Worm (Caenorhabditis elegans): ENCODE results near the gene ZC449.2.
A peak's percentile ranks its signal among the peaks of the same experiment; 100 is the strongest.

The ZC449.2 gene

DNA sequence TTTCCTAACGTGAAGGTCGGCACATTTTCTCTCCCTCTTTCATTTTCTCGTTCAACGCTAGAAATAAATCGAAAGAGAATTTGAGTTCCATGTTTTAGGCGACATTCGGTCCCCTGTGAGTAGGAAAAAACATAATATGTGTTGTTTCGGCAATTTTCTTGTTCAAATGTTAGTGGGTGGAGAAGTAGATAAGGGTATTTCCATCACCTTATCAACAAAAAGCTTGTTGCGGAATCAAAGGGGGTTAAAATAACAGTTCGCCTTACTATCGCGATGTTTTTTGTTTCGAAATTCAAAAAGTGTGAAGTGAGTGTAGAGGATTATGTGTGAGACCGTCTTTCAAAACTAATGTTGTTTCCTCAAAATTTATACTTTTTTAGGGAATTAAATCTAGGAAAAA lies 39.5 kb upstream of the ZC449.2 start:
- TF ChIP-seq npax-4 (tag; optimal IDR thresholded peaks at IDR 0.05), result no peak
- no peak for TF ChIP-seq ceh-48 (tag; optimal IDR thresholded peaks at IDR 0.05)
- TF ChIP-seq fax-1 (tag; optimal IDR thresholded peaks at IDR 0.05), result no peak
- no peak for TF ChIP-seq hlh-8 (tag; optimal IDR thresholded peaks at IDR 0.05)
- no peak for TF ChIP-seq ceh-14 (tag; optimal IDR thresholded peaks at IDR 0.05)

ce11 chrX:4982009-4982625 lies 39.0 kb upstream of the ZC449.2 start:
- TF ChIP-seq ceh-24 (tag; optimal IDR thresholded peaks at IDR 0.05), result no peak
- no peak for TF ChIP-seq sox-2 (GFP tag; IDR thresholded peaks at IDR 0.05)
- TF ChIP-seq che-1 (tag; optimal IDR thresholded peaks at IDR 0.05), result no peak
- no peak for TF ChIP-seq nfya-1 (tag; optimal IDR thresholded peaks at IDR 0.05)
- no peak for TF ChIP-seq hlh-15 (tag; optimal IDR thresholded peaks at IDR 0.05)
- TF ChIP-seq ceh-19 (GFP tag; optimal IDR thresholded peaks at IDR 0.05), result no peak
- TF ChIP-seq C08G9.2 (tag; optimal IDR thresholded peaks at IDR 0.05), result peak; percentile 24
- no peak for TF ChIP-seq ama-1 (optimal IDR thresholded peaks at IDR 0.05)
- no peak for TF ChIP-seq madf-2 (tag; optimal IDR thresholded peaks at IDR 0.05)
- TF ChIP-seq unc-3 (GFP tag; conservative IDR thresholded peaks at IDR 0.05), result no peak
- no peak for TF ChIP-seq unc-3 (tag; optimal IDR thresholded peaks at IDR 0.05)
- TF ChIP-seq pha-2 (tag; optimal IDR thresholded peaks at IDR 0.05), result no peak
- TF ChIP-seq ceh-48 (tag; optimal IDR thresholded peaks at IDR 0.05), result no peak
- TF ChIP-seq fkh-6 (tag; optimal IDR thresholded peaks at IDR 0.05), result no peak
- TF ChIP-seq ahr-1 (tag; optimal IDR thresholded peaks at IDR 0.05), result no peak
- TF ChIP-seq ceh-14 (tag; optimal IDR thresholded peaks at IDR 0.05), result peak; percentile 33
- peak; percentile 12 for TF ChIP-seq ceh-31 (tag; optimal IDR thresholded peaks at IDR 0.05)
- TF ChIP-seq tbx-2 (tag; optimal IDR thresholded peaks at IDR 0.05), result peak; percentile 33
- TF ChIP-seq unc-42 (tag; optimal IDR thresholded peaks at IDR 0.05), result peak; percentile 42
- no peak for TF ChIP-seq dve-1 (tag; optimal IDR thresholded peaks at IDR 0.05)
- TF ChIP-seq ceh-2 (tag; optimal IDR thresholded peaks at IDR 0.05), result no peak
- no peak for TF ChIP-seq ceh-6 (GFP tag; optimal IDR thresholded peaks at IDR 0.05)
- TF ChIP-seq hlh-13 (GFP tag; optimal IDR thresholded peaks at IDR 0.05), result no peak
- TF ChIP-seq pqm-1 (tag; optimal IDR thresholded peaks at IDR 0.05), result no peak
- TF ChIP-seq C38D4.7 (GFP tag; optimal IDR thresholded peaks at IDR 0.05), result no peak
- no peak for TF ChIP-seq sdc-2 (tag; optimal IDR thresholded peaks at IDR 0.05)

- no peak for TF ChIP-seq sdc-2 (tag; optimal IDR thresholded peaks at IDR 0.05)
- TF ChIP-seq ama-1 (optimal IDR thresholded peaks at IDR 0.05), result no peak
- TF ChIP-seq ceh-19 (GFP tag; optimal IDR thresholded peaks at IDR 0.05), result no peak
- TF ChIP-seq ceh-34 (tag; optimal IDR thresholded peaks at IDR 0.05), result no peak
- no peak for TF ChIP-seq unc-55 (GFP tag; optimal IDR thresholded peaks at IDR 0.05)
- no peak for TF ChIP-seq elt-4 (tag; optimal IDR thresholded peaks at IDR 0.05)
- no peak for TF ChIP-seq pat-9 (tag; optimal IDR thresholded peaks at IDR 0.05)
- TF ChIP-seq ceh-48 (tag; optimal IDR thresholded peaks at IDR 0.05), result no peak
- TF ChIP-seq hlh-30 (tag; optimal IDR thresholded peaks at IDR 0.05; ENCODE audit: insufficient read depth), result no peak
- no peak for TF ChIP-seq F13H6.1 (tag; optimal IDR thresholded peaks at IDR 0.05)
Measured at ce11 chrX:4986354-4986753, 34.7 kb upstream of the ZC449.2 start.

DNA sequence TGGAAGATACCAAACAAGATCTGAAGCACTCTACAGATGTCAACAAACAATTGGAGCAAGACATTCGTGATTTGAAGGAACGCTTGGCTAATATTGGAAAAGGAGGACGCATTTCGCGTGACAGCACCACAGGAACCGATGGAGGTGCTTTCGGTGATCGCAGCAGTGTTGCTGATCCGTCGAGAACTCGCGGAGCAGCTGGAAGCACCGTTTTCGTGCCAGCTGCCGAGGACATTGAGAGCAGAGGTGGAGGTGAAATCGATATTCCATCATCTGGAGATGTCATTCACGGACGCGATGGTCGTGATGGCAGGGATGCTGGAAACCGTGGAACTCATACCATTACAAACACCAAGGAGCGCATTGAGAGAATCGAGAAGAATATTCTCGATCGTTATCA lies 33.5 kb upstream of the ZC449.2 start:
- TF ChIP-seq ceh-22 (tag; optimal IDR thresholded peaks at IDR 0.05) (no peak), unc-42 (tag; optimal IDR thresholded peaks at IDR 0.05) (no peak)

DNA sequence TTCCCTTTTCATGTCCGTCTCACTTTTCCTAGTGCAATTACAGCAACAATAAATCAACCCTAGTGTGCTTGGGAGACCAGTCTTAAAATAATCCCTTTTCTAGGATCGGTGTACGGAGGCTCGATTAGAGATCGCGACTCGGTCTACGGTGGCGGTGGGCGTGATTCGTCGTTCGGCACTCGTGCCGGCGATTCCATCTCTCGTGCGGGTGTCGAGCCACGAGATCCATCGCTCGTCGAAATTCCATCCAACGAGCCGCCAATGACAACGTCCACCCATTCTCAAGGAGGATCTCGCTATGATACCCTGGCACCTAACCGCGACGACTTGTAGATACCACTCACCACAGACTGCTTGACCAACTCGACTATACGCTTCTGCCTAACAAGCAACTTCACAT lies 28.6 kb upstream of the ZC449.2 start:
- TF ChIP-seq rnt-1 (tag; optimal IDR thresholded peaks at IDR 0.05), result no peak
- no peak for TF ChIP-seq nfya-1 (tag; optimal IDR thresholded peaks at IDR 0.05)
- no peak for TF ChIP-seq pha-4 (tag; optimal IDR thresholded peaks at IDR 0.05)
- TF ChIP-seq ceh-30 (tag; optimal IDR thresholded peaks at IDR 0.05), result no peak
- TF ChIP-seq ahr-1 (tag; optimal IDR thresholded peaks at IDR 0.05), result no peak
- no peak for TF ChIP-seq F13H6.1 (tag; optimal IDR thresholded peaks at IDR 0.05)
- no peak for TF ChIP-seq zip-5 (tag; optimal IDR thresholded peaks at IDR 0.05)
- TF ChIP-seq che-1 (tag; optimal IDR thresholded peaks at IDR 0.05), result no peak
- no peak for TF ChIP-seq pag-3 (tag; optimal IDR thresholded peaks at IDR 0.05; ENCODE audit: borderline replicate concordance)
- TF ChIP-seq ceh-2 (tag; optimal IDR thresholded peaks at IDR 0.05), result no peak
- TF ChIP-seq ttx-3 (tag; optimal IDR thresholded peaks at IDR 0.05), result no peak
- TF ChIP-seq K02D7.2 (tag; optimal IDR thresholded peaks at IDR 0.05), result no peak
- no peak for TF ChIP-seq hlh-8 (tag; optimal IDR thresholded peaks at IDR 0.05)
- TF ChIP-seq tbx-2 (tag; optimal IDR thresholded peaks at IDR 0.05), result no peak

Measured in whole organism, late embryonic.